Worm (Caenorhabditis elegans) whole organism, early embryonic: ENCODE results near the gene F58A6.1.

ENCODE experiments used
- B0310.2 ChIP-seq: sonication (generic microtip); optimal IDR thresholded peaks from 2 replicates; lab custom pipeline; 2016; ENCODE audit warnings: mild to moderate bottlenecking, missing genetic modification characterization, missing compliant biosample characterization
- F13C5.2 ChIP-seq: sonication (generic microtip); optimal IDR thresholded peaks from 2 replicates; lab custom pipeline; 2017; ENCODE audit warnings: mild to moderate bottlenecking, missing genetic modification characterization, inconsistent platforms, missing compliant biosample characterization
- aly-1 ChIP-seq: sonication (generic microtip); optimal IDR thresholded peaks from 2 replicates; lab custom pipeline; 2016; ENCODE audit warnings: missing genetic modification characterization, missing compliant biosample characterization
- ama-1 ChIP-seq: fragments of 150-350 bp; optimal IDR thresholded peaks from 2 replicates; lab custom pipeline; 2014
- ceh-13 ChIP-seq: fragments of 200-800 bp; sonication (Bioruptor generic); optimal IDR thresholded peaks from 2 replicates; lab custom pipeline; 2018; ENCODE audit warnings: mild to moderate bottlenecking, missing genetic modification characterization, missing compliant biosample characterization
- ceh-36 ChIP-seq: sonication (generic microtip); optimal IDR thresholded peaks from 2 replicates; lab custom pipeline; 2016; ENCODE audit warnings: missing genetic modification characterization, inconsistent platforms, missing compliant biosample characterization
- ets-7 ChIP-seq: sonication (generic microtip); optimal IDR thresholded peaks from 2 replicates; lab custom pipeline; 2016; ENCODE audit warnings: missing genotype, missing genetic modification characterization, missing compliant biosample characterization
- flt-1 ChIP-seq: fragments of 200-800 bp; sonication (Bioruptor generic); IDR thresholded peaks from 2 replicates; pipeline ENCODE4 v1.3.6; 2022; ENCODE audit warnings: missing genetic modification characterization, missing compliant biosample characterization
- hmbx-1 ChIP-seq: sonication (generic microtip); optimal IDR thresholded peaks from 2 replicates; lab custom pipeline; 2016; ENCODE audit warnings: mild to moderate bottlenecking, missing genetic modification characterization, missing compliant biosample characterization
- hmg-4 ChIP-seq: fragments of 200-800 bp; sonication (Bioruptor generic); optimal IDR thresholded peaks from 2 replicates; lab custom pipeline; 2018; ENCODE audit warnings: mild to moderate bottlenecking, missing genetic modification characterization, missing compliant biosample characterization
- hnd-1 ChIP-seq: sonication (generic microtip); optimal IDR thresholded peaks from 2 replicates; lab custom pipeline; 2016; ENCODE audit warnings: missing genetic modification characterization, missing compliant biosample characterization
- pes-1 ChIP-seq: fragments of 200-800 bp; sonication (Bioruptor generic); IDR thresholded peaks from 2 replicates; pipeline ENCODE4 v1.3.6; 2022; ENCODE audit warnings: missing genetic modification reagents, missing genetic modification characterization, missing compliant biosample characterization
- scrt-1 ChIP-seq: fragments of 200-800 bp; sonication (Bioruptor generic); IDR thresholded peaks from 2 replicates; pipeline ENCODE4 v1.3.6; 2022; ENCODE audit warnings: missing genetic modification characterization, missing compliant biosample characterization
- sea-1 ChIP-seq: fragments of 200-800 bp; sonication (Bioruptor generic); conservative IDR thresholded peaks from 2 replicates; pipeline ENCODE4 v1.3.6; 2022; ENCODE audit warnings: missing genetic modification characterization, missing compliant biosample characterization
- tbx-11 ChIP-seq: fragments of 200-800 bp; sonication (Bioruptor generic); IDR thresholded peaks from 2 replicates; pipeline ENCODE4 v1.3.6; 2022; ENCODE audit warnings: missing genetic modification characterization, missing compliant biosample characterization
- tbx-37 ChIP-seq: fragments of 200-800 bp; sonication (Bioruptor generic); conservative IDR thresholded peaks from 2 replicates; pipeline ENCODE4 v1.3.6; 2022; ENCODE audit warnings: missing genetic modification reagents, missing genetic modification characterization, missing compliant biosample characterization
- tra-4 ChIP-seq: sonication (generic microtip); optimal IDR thresholded peaks from 2 replicates; lab custom pipeline; 2017; ENCODE audit warnings: missing genetic modification characterization, missing compliant biosample characterization

F58A6.1 gene

ce11 chrII:5142619-5143018 is at the start of gene F58A6.1:
F58A6.1 (plus strand) TSS chrII:5142919.
- TF ChIP-seq scrt-1 (GFP tag; lab: Robert Waterston, UW) (no peak), tbx-37 (no peak), hnd-1 (tag; lab: Kevin White, UChicago) (no peak), ets-7 (no peak), tra-4 (tag; lab: Kevin White, UChicago) (no peak), tbx-11 (GFP tag; lab: Robert Waterston, UW) (no peak), B0310.2 (tag; lab: Kevin White, UChicago) (no peak), aly-1 (tag; lab: Kevin White, UChicago) (no peak), ceh-36 (tag; lab: Kevin White, UChicago) (no peak), hmg-4 (no peak), hmbx-1 (tag; lab: Kevin White, UChicago) (no peak), F13C5.2 (no peak), ama-1 (lab: Kevin White, UChicago) (no peak), sea-1 (GFP tag; lab: Robert Waterston, UW) (no peak), ceh-13 (GFP tag; lab: Kevin White, UChicago) (no peak)

- TF ChIP-seq ceh-36 (tag; lab: Kevin White, UChicago) (no peak), flt-1 (no peak), aly-1 (tag; lab: Kevin White, UChicago) (no peak), ets-7 (no peak), F13C5.2 (no peak), ceh-13 (GFP tag; lab: Kevin White, UChicago) (no peak), ama-1 (lab: Kevin White, UChicago) (no peak), hmbx-1 (tag; lab: Kevin White, UChicago) (no peak), tbx-37 (no peak), hnd-1 (tag; lab: Kevin White, UChicago) (no peak), hmg-4 (no peak), tbx-11 (GFP tag; lab: Robert Waterston, UW) (no peak), tra-4 (tag; lab: Kevin White, UChicago) (no peak), scrt-1 (GFP tag; lab: Robert Waterston, UW) (no peak)
Measured at ce11 chrII:5093945-5094344, 48.8 kb upstream of the F58A6.1 start, which contains the start of gene C04G6.13. C04G6.13 (plus strand) TSS chrII:5094245.

- TF ChIP-seq sea-1 (GFP tag; lab: Robert Waterston, UW): peak; percentile 89
- TF ChIP-seq scrt-1 (GFP tag; lab: Robert Waterston, UW): peak; percentile 81
- peak; percentile 90 for TF ChIP-seq tbx-37
- peak; percentile 99 for TF ChIP-seq tbx-11 (GFP tag; lab: Robert Waterston, UW)
Measured at ce11 chrII:5097463-5097862, 45.3 kb upstream of the F58A6.1 start.

- TF ChIP-seq B0310.2 (tag; lab: Kevin White, UChicago): no peak
- TF ChIP-seq ceh-36 (tag; lab: Kevin White, UChicago): no peak
- no peak for TF ChIP-seq flt-1
Measured at ce11 chrII:5099034-5099433, 43.7 kb upstream of the F58A6.1 start.

- TF ChIP-seq ceh-36 (tag; lab: Kevin White, UChicago) (no peak), ama-1 (lab: Kevin White, UChicago) (no peak), B0310.2 (tag; lab: Kevin White, UChicago) (no peak), hmg-4 (no peak), F13C5.2 (no peak), tbx-11 (GFP tag; lab: Robert Waterston, UW) (no peak), flt-1 (no peak)
Measured at ce11 chrII:5099649-5100048, 43.1 kb upstream of the F58A6.1 start, which contains the start of gene C04G6.6. C04G6.6 (minus strand) TSS chrII:5099749.

- TF ChIP-seq ceh-13 (GFP tag; lab: Kevin White, UChicago) (no peak), ama-1 (lab: Kevin White, UChicago) (no peak), tbx-11 (GFP tag; lab: Robert Waterston, UW) (no peak), flt-1 (no peak), hmbx-1 (tag; lab: Kevin White, UChicago) (no peak)
Measured at ce11 chrII:5101701-5102100, 41.0 kb upstream of the F58A6.1 start, which contains the start of the genes idpb-3 and idpb-1. idpb-3 (minus strand) TSS chrII:5101801. idpb-1 (plus strand) TSS chrII:5101984.

- no peak for TF ChIP-seq aly-1 (tag; lab: Kevin White, UChicago)
- no peak for TF ChIP-seq scrt-1 (GFP tag; lab: Robert Waterston, UW)
- no peak for TF ChIP-seq ceh-13 (GFP tag; lab: Kevin White, UChicago)
- TF ChIP-seq tra-4 (tag; lab: Kevin White, UChicago): no peak
- no peak for TF ChIP-seq F13C5.2
- no peak for TF ChIP-seq ceh-36 (tag; lab: Kevin White, UChicago)
- no peak for TF ChIP-seq hnd-1 (tag; lab: Kevin White, UChicago)
- no peak for TF ChIP-seq ama-1 (lab: Kevin White, UChicago)
- TF ChIP-seq tbx-11 (GFP tag; lab: Robert Waterston, UW): no peak
- TF ChIP-seq ets-7: no peak
- no peak for TF ChIP-seq hmbx-1 (tag; lab: Kevin White, UChicago)
- no peak for TF ChIP-seq pes-1 (GFP tag; lab: Robert Waterston, UW)
- TF ChIP-seq sea-1 (GFP tag; lab: Robert Waterston, UW): no peak
- TF ChIP-seq B0310.2 (tag; lab: Kevin White, UChicago): no peak
- no peak for TF ChIP-seq tbx-37
- no peak for TF ChIP-seq flt-1
- no peak for TF ChIP-seq hmg-4
Measured at ce11 chrII:5103189-5103588, 39.5 kb upstream of the F58A6.1 start.

- TF ChIP-seq aly-1 (tag; lab: Kevin White, UChicago) (no peak), tra-4 (tag; lab: Kevin White, UChicago) (no peak), ceh-36 (tag; lab: Kevin White, UChicago) (no peak), hnd-1 (tag; lab: Kevin White, UChicago) (no peak), tbx-11 (GFP tag; lab: Robert Waterston, UW) (no peak), ets-7 (no peak), ceh-13 (GFP tag; lab: Kevin White, UChicago) (no peak), flt-1 (no peak), hmbx-1 (tag; lab: Kevin White, UChicago) (no peak), ama-1 (lab: Kevin White, UChicago) (no peak), pes-1 (GFP tag; lab: Robert Waterston, UW) (no peak), hmg-4 (no peak), F13C5.2 (no peak), sea-1 (GFP tag; lab: Robert Waterston, UW) (no peak), B0310.2 (tag; lab: Kevin White, UChicago) (no peak), tbx-37 (no peak), scrt-1 (GFP tag; lab: Robert Waterston, UW) (no peak)
Measured at ce11 chrII:5103784-5104457, 38.8 kb upstream of the F58A6.1 start, which contains the start of the genes C04G6.11 and mpk-2. C04G6.11 (minus strand) TSS chrII:5103834. mpk-2 (plus strand) TSS chrII:5104118.
